Comparison of ENCODE assay signal across 5 fruit fly cellular contexts in the genomic region with DNA sequence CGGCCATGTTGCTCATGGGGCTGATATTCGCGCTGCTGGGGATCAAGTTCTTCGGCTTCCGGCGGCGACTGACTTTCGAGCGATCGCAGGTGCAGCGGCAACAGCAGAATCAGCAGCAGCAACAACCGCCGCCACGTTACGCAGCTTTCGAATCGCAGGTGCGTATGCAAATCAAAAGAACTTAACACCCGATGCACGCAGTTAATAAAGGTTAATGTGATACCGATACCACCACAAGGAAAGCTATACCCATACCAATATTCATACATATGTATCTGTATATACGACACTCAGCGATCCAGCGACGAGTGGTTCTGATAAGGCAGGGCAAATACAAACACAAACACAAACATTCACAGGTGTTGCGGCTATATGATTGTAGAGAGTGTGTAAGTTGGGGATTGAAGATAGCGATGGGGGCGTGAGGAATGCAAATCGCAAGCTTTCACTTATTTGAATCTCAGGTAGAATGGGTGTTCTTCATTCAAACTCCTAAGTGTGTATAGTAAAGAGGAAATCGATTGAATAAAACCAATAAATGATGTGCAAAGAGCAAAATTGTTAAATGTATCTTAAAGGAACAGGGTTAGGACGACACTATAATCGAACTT.
TF ChIP-seq lines count a peak whose summit lies in the region.

No protein-coding gene starts in this region.

- TF ChIP-seq CTCF in whole organism, embryonic (GFP tag; optimal IDR thresholded peaks at IDR 0.05; lab: Kevin White, UChicago): no peak

TF ChIP-seq in whole organism, adult, 20 proteins besides CTCF, POLR2A, EP300 and RAD21:
- TF ChIP-seq Crg-1 (GFP tag; optimal IDR thresholded peaks at IDR 0.05; lab: Kevin White, UChicago) (no peak), kay (GFP tag; lab: Kevin White, UChicago; ENCODE audit: borderline replicate concordance) (peak; percentile 21), bab1 (GFP tag; optimal IDR thresholded peaks at IDR 0.05; lab: Kevin White, UChicago) (peak; percentile 14), Mnt (GFP tag; optimal IDR thresholded peaks at IDR 0.05; lab: Kevin White, UChicago) (peak; percentile 14), cic (GFP tag; optimal IDR thresholded peaks at IDR 0.05; lab: Kevin White, UChicago) (peak; percentile 50), pad (GFP tag; optimal IDR thresholded peaks at IDR 0.05; lab: Kevin White, UChicago) (no peak), tj (GFP tag; optimal IDR thresholded peaks at IDR 0.05; lab: Kevin White, UChicago) (peak; percentile 33)

TF ChIP-seq in whole organism, embryonic, 481 proteins besides CTCF, POLR2A, EP300 and RAD21 (continues in another document):
- TF ChIP-seq row (GFP tag; IDR thresholded peaks at IDR 0.05; lab: Robert Waterston, UW) (peak; percentile 13; the same call in 1 of the 3 replicates), BEAF-32 (GFP tag; optimal IDR thresholded peaks at IDR 0.05; lab: Kevin White, UChicago) (peak; percentile 39), danr (GFP tag; IDR thresholded peaks at IDR 0.05; lab: Robert Waterston, UW) (0 out of 2 replicates have a peak, but pooled peaks have one; percentile 6), chn (GFP tag; optimal IDR thresholded peaks at IDR 0.05; lab: Kevin White, UChicago) (no peak), Hr78 (GFP tag; optimal IDR thresholded peaks at IDR 0.05; lab: Kevin White, UChicago) (peak in 1 of 2 experiments; percentile 77), Nf-YA (GFP tag; IDR thresholded peaks at IDR 0.05; lab: Robert Waterston, UW) (no peak), cg (GFP tag; optimal IDR thresholded peaks at IDR 0.05; lab: Kevin White, UChicago) (peak; percentile 72), HLH4C (GFP tag; IDR thresholded peaks at IDR 0.05; lab: Robert Waterston, UW; ENCODE audit: partially characterized antibody) (0 out of 3 replicates have a peak, but pooled peaks have one; percentile 9), lab (GFP tag; optimal IDR thresholded peaks at IDR 0.05; lab: Kevin White, UChicago) (peak; percentile 33), mirr (GFP tag; optimal IDR thresholded peaks at IDR 0.05; lab: Kevin White, UChicago) (peak; percentile 78), sens (GFP tag; lab: Kevin White, UChicago) (peak; percentile 44), exex (tag; optimal IDR thresholded peaks at IDR 0.05; lab: Kevin White, UChicago) (peak; percentile 41), grn (GFP tag; optimal IDR thresholded peaks at IDR 0.05; lab: Kevin White, UChicago) (peak; percentile 42), HmgZ (tag; optimal IDR thresholded peaks at IDR 0.05; lab: Kevin White, UChicago) (peak; percentile 19), Hsf (GFP tag; optimal IDR thresholded peaks at IDR 0.05; lab: Kevin White, UChicago) (no peak), sug (tag; optimal IDR thresholded peaks at IDR 0.05; lab: Kevin White, UChicago) (peak; percentile 82), tx (GFP tag; optimal IDR thresholded peaks at IDR 0.05; lab: Kevin White, UChicago) (no peak), vvl (GFP tag; IDR thresholded peaks at IDR 0.05; lab: Robert Waterston, UW) (peak; percentile 24; the same call in 1 of the 2 replicates)

TF ChIP-seq in whole organism, prepupa, 60 proteins besides CTCF, POLR2A, EP300 and RAD21:
- TF ChIP-seq lz (GFP tag; optimal IDR thresholded peaks at IDR 0.05; lab: Kevin White, UChicago) (no peak), svp (GFP tag; lab: Kevin White, UChicago) (peak; percentile 87), vri (GFP tag; optimal IDR thresholded peaks at IDR 0.05; lab: Kevin White, UChicago) (peak; percentile 41)

TF ChIP-seq in whole organism, pupa, 21 proteins besides CTCF, POLR2A, EP300 and RAD21:
- TF ChIP-seq EcR (GFP tag; optimal IDR thresholded peaks at IDR 0.05; lab: Kevin White, UChicago) (peak; percentile 7), CG8159 (tag; optimal IDR thresholded peaks at IDR 0.05; lab: Kevin White, UChicago) (no peak), CG4496 (GFP tag; IDR thresholded peaks at IDR 0.05; lab: Robert Waterston, UW) (0 out of 3 replicates have a peak, but pooled peaks have one; percentile 28), CG9948 (tag; optimal IDR thresholded peaks at IDR 0.05; lab: Kevin White, UChicago) (no peak), fd96Ca (GFP tag; IDR thresholded peaks at IDR 0.05; lab: Robert Waterston, UW) (no peak), CG34367 (tag; optimal IDR thresholded peaks at IDR 0.05; lab: Kevin White, UChicago) (no peak), rn (GFP tag; IDR thresholded peaks at IDR 0.05; lab: Robert Waterston, UW) (no peak)

TF ChIP-seq in whole organism, wandering third instar larva, 38 proteins besides CTCF, POLR2A, EP300 and RAD21:
- TF ChIP-seq h (GFP tag; optimal IDR thresholded peaks at IDR 0.05; lab: Kevin White, UChicago) (peak; percentile 57), rgr (GFP tag; optimal IDR thresholded peaks at IDR 0.05; lab: Kevin White, UChicago) (peak; percentile 22), Hr83 (GFP tag; optimal IDR thresholded peaks at IDR 0.05; lab: Kevin White, UChicago; ENCODE audit: poor library complexity, severe bottlenecking) (peak; percentile 50), woc (GFP tag; optimal IDR thresholded peaks at IDR 0.05; lab: Kevin White, UChicago) (no peak), OdsH (GFP tag; optimal IDR thresholded peaks at IDR 0.05; lab: Kevin White, UChicago) (peak; percentile 15), Jra (GFP tag; optimal IDR thresholded peaks at IDR 0.05; lab: Kevin White, UChicago) (peak; percentile 34), fru (GFP tag; optimal IDR thresholded peaks at IDR 0.05; lab: Kevin White, UChicago) (peak; percentile 34), foxo (GFP tag; optimal IDR thresholded peaks at IDR 0.05; lab: Kevin White, UChicago) (peak in 1 of 2 experiments; percentile 27), ey (GFP tag; optimal IDR thresholded peaks at IDR 0.05; lab: Kevin White, UChicago) (no peak)
